Worm (Caenorhabditis elegans) whole organism, late embryonic: ENCODE measurements around the gene lin-25.
A peak's percentile ranks its signal among the peaks of the same experiment; 100 is the strongest.

ENCODE experiments used
- C08G9.2 ChIP-seq: sonication (generic microtip); optimal IDR thresholded peaks from 2 replicates; lab custom pipeline; 2016; ENCODE audit warnings: mild to moderate bottlenecking, missing genetic modification characterization, moderate library complexity, missing compliant biosample characterization
- F13H6.1 ChIP-seq: sonication (generic microtip); optimal IDR thresholded peaks from 2 replicates; lab custom pipeline; 2016; ENCODE audit warnings: missing genetic modification characterization, missing compliant biosample characterization
- K02D7.2 ChIP-seq: sonication (generic microtip); optimal IDR thresholded peaks from 2 replicates; lab custom pipeline; 2017; ENCODE audit warnings: mild to moderate bottlenecking, missing genetic modification characterization, missing compliant biosample characterization
- Y22D7AL.16 ChIP-seq: sonication (generic microtip); optimal IDR thresholded peaks from 2 replicates; lab custom pipeline; 2016; ENCODE audit warnings: missing genetic modification characterization, missing compliant biosample characterization
- ama-1 ChIP-seq: fragments of 150-350 bp; optimal IDR thresholded peaks from 2 replicates; lab custom pipeline; 2014
- ceh-19 ChIP-seq: fragments of 200-800 bp; sonication (Bioruptor generic); optimal IDR thresholded peaks from 2 replicates; lab custom pipeline; 2018; ENCODE audit warnings: mild to moderate bottlenecking, missing genetic modification characterization, missing compliant biosample characterization
- ceh-2 ChIP-seq: sonication (generic microtip); optimal IDR thresholded peaks from 2 replicates; lab custom pipeline; 2016; ENCODE audit warnings: missing genotype, missing genetic modification characterization, missing compliant biosample characterization
- ceh-22 ChIP-seq: sonication (generic microtip); optimal IDR thresholded peaks from 2 replicates; lab custom pipeline; 2017; ENCODE audit warnings: missing biosample characterization, missing genetic modification characterization
- ceh-24 ChIP-seq: sonication (generic microtip); optimal IDR thresholded peaks from 2 replicates; lab custom pipeline; 2016; ENCODE audit warnings: mild to moderate bottlenecking, missing genetic modification characterization, missing compliant biosample characterization
- ceh-31 ChIP-seq: sonication (generic microtip); optimal IDR thresholded peaks from 2 replicates; lab custom pipeline; 2016; ENCODE audit warnings: missing genetic modification characterization, missing compliant biosample characterization
- ceh-34 ChIP-seq: sonication (generic microtip); optimal IDR thresholded peaks from 2 replicates; lab custom pipeline; 2016; ENCODE audit warnings: mild to moderate bottlenecking, missing genetic modification characterization, missing compliant biosample characterization
- ceh-48 ChIP-seq: sonication (generic microtip); optimal IDR thresholded peaks from 2 replicates; lab custom pipeline; 2016; ENCODE audit warnings: missing genetic modification characterization, inconsistent platforms, missing compliant biosample characterization
- ceh-6 ChIP-seq: fragments of 200-800 bp; sonication (Bioruptor generic); optimal IDR thresholded peaks from 2 replicates; lab custom pipeline; 2018; ENCODE audit warnings: mild to moderate bottlenecking, missing genetic modification characterization, missing compliant biosample characterization
- che-1 ChIP-seq: sonication (generic microtip); optimal IDR thresholded peaks from 2 replicates; lab custom pipeline; 2016; ENCODE audit warnings: mild to moderate bottlenecking, missing genetic modification characterization, missing compliant biosample characterization
- elt-4 ChIP-seq: sonication (generic microtip); optimal IDR thresholded peaks from 2 replicates; lab custom pipeline; 2016; ENCODE audit warnings: missing genetic modification characterization, missing compliant biosample characterization
- ets-4 ChIP-seq: sonication (generic microtip); optimal IDR thresholded peaks from 2 replicates; lab custom pipeline; 2016; ENCODE audit warnings: missing genetic modification characterization, missing compliant biosample characterization
- eyg-1 ChIP-seq: sonication (generic microtip); optimal IDR thresholded peaks from 2 replicates; lab custom pipeline; 2016; ENCODE audit warnings: missing genotype, missing genetic modification characterization, missing compliant biosample characterization
- fkh-6 ChIP-seq: sonication (generic microtip); optimal IDR thresholded peaks from 2 replicates; lab custom pipeline; 2016; ENCODE audit warnings: missing genetic modification characterization, missing compliant biosample characterization
- hlh-13 ChIP-seq: fragments of 200-800 bp; sonication (Bioruptor generic); optimal IDR thresholded peaks from 2 replicates; lab custom pipeline; 2018; ENCODE audit warnings: mild to moderate bottlenecking, missing genetic modification characterization, missing compliant biosample characterization
- hlh-30 ChIP-seq: sonication (generic microtip); optimal IDR thresholded peaks from 2 replicates; lab custom pipeline; 2017; ENCODE audit warnings: antibody characterized with exemption, missing genetic modification characterization, missing compliant biosample characterization; ENCODE audit not compliant: insufficient read depth
- hlh-6 ChIP-seq: sonication (generic microtip); optimal IDR thresholded peaks from 2 replicates; lab custom pipeline; 2016; ENCODE audit warnings: missing genotype, missing genetic modification characterization, missing compliant biosample characterization
- lin-11 ChIP-seq: fragments of 200-800 bp; sonication (Bioruptor generic); optimal IDR thresholded peaks from 2 replicates; lab custom pipeline; 2018; ENCODE audit warnings: mild to moderate bottlenecking, missing genetic modification characterization, missing compliant biosample characterization
- madf-2 ChIP-seq: sonication (generic microtip); optimal IDR thresholded peaks from 2 replicates; lab custom pipeline; 2017; ENCODE audit warnings: missing genetic modification characterization, missing compliant biosample characterization
- mec-3 ChIP-seq: sonication (generic microtip); optimal IDR thresholded peaks from 2 replicates; lab custom pipeline; 2016; ENCODE audit warnings: borderline replicate concordance, missing genetic modification characterization, missing compliant biosample characterization
- nfya-1 ChIP-seq: sonication (generic microtip); optimal IDR thresholded peaks from 2 replicates; lab custom pipeline; 2017; ENCODE audit warnings: missing genetic modification characterization, mild to moderate bottlenecking, missing compliant biosample characterization, antibody characterized with exemption, moderate library complexity
- nhr-232 ChIP-seq: sonication (generic microtip); optimal IDR thresholded peaks from 2 replicates; lab custom pipeline; 2016; ENCODE audit warnings: missing genetic modification characterization, missing compliant biosample characterization
- npax-4 ChIP-seq: sonication (generic microtip); optimal IDR thresholded peaks from 2 replicates; lab custom pipeline; 2016; ENCODE audit warnings: missing genetic modification characterization, missing compliant biosample characterization
- pat-9 ChIP-seq: fragments of 200-800 bp; sonication (Bioruptor generic); optimal IDR thresholded peaks from 2 replicates; lab custom pipeline; 2018; ENCODE audit warnings: mild to moderate bottlenecking, missing genetic modification characterization, moderate library complexity, missing compliant biosample characterization
- pha-2 ChIP-seq: sonication (generic microtip); optimal IDR thresholded peaks from 2 replicates; lab custom pipeline; 2017; ENCODE audit warnings: mild to moderate bottlenecking, missing genetic modification characterization, missing compliant biosample characterization
- pha-4 ChIP-seq: fragments of 150-350 bp; optimal IDR thresholded peaks from 2 replicates; lab custom pipeline; 2018; ENCODE audit warnings: missing biosample characterization, missing genetic modification reagents, missing genetic modification characterization
- pqm-1 ChIP-seq: sonication (generic microtip); optimal IDR thresholded peaks from 2 replicates; lab custom pipeline; 2016; ENCODE audit warnings: missing genetic modification characterization, missing compliant biosample characterization
- rnt-1 ChIP-seq: sonication (generic microtip); optimal IDR thresholded peaks from 2 replicates; lab custom pipeline; 2016; ENCODE audit warnings: missing genetic modification characterization, missing compliant biosample characterization
- tbx-2 ChIP-seq: sonication (generic microtip); optimal IDR thresholded peaks from 2 replicates; lab custom pipeline; 2016; ENCODE audit warnings: missing genetic modification characterization, missing compliant biosample characterization
- tbx-7 ChIP-seq: sonication (generic microtip); optimal IDR thresholded peaks from 2 replicates; lab custom pipeline; 2016; ENCODE audit warnings: missing genotype, missing genetic modification characterization, missing compliant biosample characterization
- unc-42 ChIP-seq: sonication (generic microtip); optimal IDR thresholded peaks from 2 replicates; lab custom pipeline; 2016; ENCODE audit warnings: missing genotype, missing genetic modification characterization, missing compliant biosample characterization
- unc-55 ChIP-seq: sonication (generic microtip); optimal IDR thresholded peaks from 2 replicates; lab custom pipeline; 2017; ENCODE audit warnings: missing biosample characterization, missing genetic modification reagents, missing genetic modification characterization
- ztf-16 ChIP-seq: sonication (generic microtip); optimal IDR thresholded peaks from 2 replicates; lab custom pipeline; 2017; ENCODE audit warnings: missing genetic modification characterization, missing compliant biosample characterization

lin-25 gene

DNA sequence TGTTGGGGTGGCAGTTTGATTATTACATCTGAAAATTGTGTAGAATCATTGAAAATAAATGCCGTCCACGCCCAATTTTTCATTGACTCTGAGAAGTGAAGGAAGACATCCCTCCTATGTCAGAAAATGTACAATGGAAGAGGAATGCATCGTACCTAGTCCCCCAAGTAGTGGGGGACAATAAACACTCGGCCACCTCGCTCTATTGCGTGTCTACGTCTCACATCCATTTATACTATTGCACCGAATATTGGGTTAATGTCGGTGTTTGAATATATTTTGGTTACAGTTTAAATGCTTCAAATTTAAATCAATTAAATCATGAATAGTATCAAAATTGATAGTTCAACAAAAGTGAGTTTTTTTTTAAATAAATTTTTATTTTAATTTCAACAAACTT is at the start of gene lin-25:
TSS of gene lin-25 (plus strand) at position 290 of the 400 bp plus-strand sequence.
- TF ChIP-seq mec-3 (no peak), tbx-2 (tag; lab: Kevin White, UChicago) (peak; percentile 43), pqm-1 (tag; lab: Kevin White, UChicago) (no peak), lin-11 (no peak), che-1 (no peak), unc-42 (tag; lab: Kevin White, UChicago) (peak; percentile 50), nfya-1 (tag; lab: Kevin White, UChicago) (peak; percentile 6), ceh-31 (peak; percentile 67), Y22D7AL.16 (tag; lab: Kevin White, UChicago) (no peak), ets-4 (tag; lab: Kevin White, UChicago) (peak; percentile 41), ceh-19 (GFP tag; lab: Kevin White, UChicago) (no peak), ceh-2 (tag; lab: Kevin White, UChicago) (peak; percentile 57), ceh-6 (no peak)
- TF ChIP-seq, all 69 proteins: peak for 6

DNA sequence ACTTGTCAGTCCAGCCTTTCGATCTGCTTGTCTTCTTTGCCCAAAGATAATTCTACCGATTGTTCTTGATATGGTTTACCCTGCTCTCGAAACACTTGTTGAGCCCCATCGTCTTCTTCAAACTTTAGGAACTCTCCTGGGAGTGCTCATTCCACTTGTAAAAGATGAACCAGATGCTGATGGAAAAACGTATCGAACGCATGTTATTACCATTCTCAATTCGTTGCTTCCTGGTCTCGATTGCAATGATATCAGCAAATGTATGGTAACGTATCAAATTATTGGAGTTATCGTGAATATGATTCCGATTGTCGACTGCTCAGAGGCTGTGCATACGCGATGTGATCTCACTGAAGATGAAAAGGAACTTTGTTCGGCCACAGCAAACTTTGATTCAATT is 47.9 kb upstream of the lin-25 start:
- TF ChIP-seq npax-4 (tag; lab: Kevin White, UChicago): no peak
- no peak for TF ChIP-seq hlh-30 (tag; lab: Kevin White, UChicago)
- TF ChIP-seq mec-3: no peak
- TF ChIP-seq ztf-16 (tag; lab: Kevin White, UChicago): no peak
- TF ChIP-seq hlh-13 (GFP tag; lab: Kevin White, UChicago): no peak
- TF ChIP-seq ceh-22 (tag; lab: Kevin White, UChicago): no peak
- TF ChIP-seq eyg-1 (tag; lab: Kevin White, UChicago): no peak
- no peak for TF ChIP-seq pha-2 (tag; lab: Kevin White, UChicago)
- TF ChIP-seq ceh-48: no peak
- no peak for TF ChIP-seq ama-1 (lab: Kevin White, UChicago)
- TF ChIP-seq pha-4 (tag; lab: Kevin White, UChicago): no peak
- TF ChIP-seq tbx-2 (tag; lab: Kevin White, UChicago): no peak
- no peak for TF ChIP-seq nhr-232 (tag; lab: Kevin White, UChicago)
- no peak for TF ChIP-seq K02D7.2 (tag; lab: Kevin White, UChicago)
- no peak for TF ChIP-seq nfya-1 (tag; lab: Kevin White, UChicago)
- TF ChIP-seq Y22D7AL.16 (tag; lab: Kevin White, UChicago): no peak
- TF ChIP-seq fkh-6 (tag; lab: Kevin White, UChicago): no peak
- TF ChIP-seq, all 69 proteins: peak for 0

DNA sequence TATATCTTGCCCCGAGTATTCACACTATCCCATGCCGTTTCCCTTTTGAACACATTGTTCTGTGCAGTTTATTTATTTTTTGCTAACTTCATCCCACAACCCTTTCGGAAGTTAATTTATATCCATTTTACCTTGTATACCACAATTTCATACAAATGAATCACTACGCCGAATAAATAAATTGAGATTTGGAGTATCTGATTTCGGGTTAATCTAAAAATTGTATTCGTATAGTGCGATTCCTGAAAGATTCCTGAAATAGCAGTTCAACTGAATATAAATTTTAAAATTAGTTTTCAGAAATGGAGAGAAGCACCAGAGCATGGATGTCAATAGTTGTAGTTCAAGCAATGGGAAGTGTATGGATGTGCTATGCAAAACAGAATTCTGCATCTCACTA is 42.6 kb upstream of the lin-25 start, which contains the start of gene erg-28:
TSS of gene erg-28 (plus strand) at position 301 of the 400 bp plus-strand sequence.
- TF ChIP-seq ceh-24 (tag; lab: Kevin White, UChicago): no peak
- no peak for TF ChIP-seq ets-4 (tag; lab: Kevin White, UChicago)
- no peak for TF ChIP-seq pat-9 (tag; lab: Kevin White, UChicago)
- no peak for TF ChIP-seq rnt-1 (tag; lab: Kevin White, UChicago)
- TF ChIP-seq ceh-34 (tag; lab: Kevin White, UChicago): no peak
- no peak for TF ChIP-seq elt-4
- no peak for TF ChIP-seq ceh-2 (tag; lab: Kevin White, UChicago)

DNA sequence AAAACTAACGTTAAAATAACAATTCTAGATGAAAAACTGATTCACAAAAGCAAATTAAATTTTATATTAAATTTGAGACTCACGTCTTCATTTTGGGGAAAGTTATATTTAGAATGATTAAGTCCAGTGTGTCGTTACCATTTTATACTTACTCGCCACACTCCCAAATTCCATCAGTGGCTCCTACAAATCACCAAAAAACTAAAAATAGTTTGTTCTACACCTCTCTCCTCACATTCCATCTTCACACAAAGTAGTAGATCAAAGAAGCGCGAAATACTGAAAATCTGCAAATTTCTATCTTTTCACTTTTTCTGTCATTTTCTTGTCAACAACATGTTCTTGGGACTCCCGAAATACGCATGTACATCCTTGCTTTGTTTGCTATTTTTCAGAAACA is 40.9 kb upstream of the lin-25 start, which contains the start of gene ZC116.5:
TSS of gene ZC116.5 (minus strand) at position 101 of the 400 bp plus-strand sequence.
- TF ChIP-seq hlh-6 (tag; lab: Kevin White, UChicago) (no peak), elt-4 (no peak), F13H6.1 (tag; lab: Kevin White, UChicago) (no peak), nfya-1 (tag; lab: Kevin White, UChicago) (no peak), madf-2 (tag; lab: Kevin White, UChicago) (no peak), ama-1 (lab: Kevin White, UChicago) (no peak), hlh-13 (GFP tag; lab: Kevin White, UChicago) (no peak), tbx-7 (tag; lab: Kevin White, UChicago) (no peak), hlh-30 (tag; lab: Kevin White, UChicago) (no peak), C08G9.2 (tag; lab: Kevin White, UChicago) (no peak), tbx-2 (tag; lab: Kevin White, UChicago) (no peak), unc-55 (GFP tag; lab: Kevin White, UChicago) (no peak), ets-4 (tag; lab: Kevin White, UChicago) (no peak), eyg-1 (tag; lab: Kevin White, UChicago) (no peak), K02D7.2 (tag; lab: Kevin White, UChicago) (no peak), ceh-2 (tag; lab: Kevin White, UChicago) (no peak)
